Worm (Caenorhabditis elegans) whole organism, mixed stage, embryonic: ENCODE results near the gene K06B9.6.

Experiments
- lin-13 ChIP-seq: fragments of 150-350 bp; optimal IDR thresholded peaks from 2 replicates; lab custom pipeline; 2014; ENCODE audit warnings: missing biosample characterization, missing genetic modification characterization
- mab-5 ChIP-seq: fragments of 150-350 bp; optimal IDR thresholded peaks from 2 replicates; lab custom pipeline; 2014; ENCODE audit warnings: missing biosample characterization, missing genetic modification characterization
- nhr-237 ChIP-seq: fragments of 150-350 bp; optimal IDR thresholded peaks from 2 replicates; lab custom pipeline; 2014; ENCODE audit warnings: missing biosample characterization, missing genetic modification characterization
- nhr-28 ChIP-seq: fragments of 150-350 bp; optimal IDR thresholded peaks from 2 replicates; lab custom pipeline; 2014; ENCODE audit warnings: missing biosample characterization, missing genetic modification characterization
- pha-4 ChIP-seq: fragments of 150-350 bp; optimal IDR thresholded peaks from 2 replicates; lab custom pipeline; 2018; ENCODE audit warnings: missing biosample characterization, missing genetic modification reagents, missing genetic modification characterization

ce11 chrIV:4212733-4213132, 16.1 kb upstream of the K06B9.6 start:
- TF ChIP-seq lin-13 (tag; lab: Kevin White, UChicago), result no peak
- TF ChIP-seq nhr-237, result no peak
- TF ChIP-seq pha-4, result no peak
- TF ChIP-seq nhr-28, result peak; percentile 32
- no peak for TF ChIP-seq mab-5 (tag; lab: Kevin White, UChicago)
